Fruit fly (Drosophila melanogaster) whole organism, adult: ENCODE measurements around the gene Obp8a.
A peak's percentile ranks its signal among the peaks of the same experiment; 100 is the strongest.

Source experiments
- CG11617 ChIP-seq: fragments of 200-800 bp; sonication (Bioruptor generic); optimal IDR thresholded peaks from 2 replicates; lab custom pipeline; 2017; ENCODE audit warnings: mild to moderate bottlenecking, missing biosample characterization, missing genetic modification reagents, missing genetic modification characterization
- CG12768 ChIP-seq: fragments of 200-800 bp; sonication (Bioruptor generic); optimal IDR thresholded peaks from 2 replicates; lab custom pipeline; 2017; ENCODE audit warnings: missing biosample characterization, missing genetic modification characterization, mild to moderate bottlenecking, moderate library complexity, missing genetic modification reagents
- CG14711 ChIP-seq: fragments of 200-800 bp; sonication (Bioruptor generic); optimal IDR thresholded peaks from 2 replicates; lab custom pipeline; 2018; ENCODE audit warnings: missing biosample characterization, mild to moderate bottlenecking, missing genetic modification characterization, moderate library complexity
- CG1620 ChIP-seq: fragments of 200-800 bp; sonication (Bioruptor generic); optimal IDR thresholded peaks from 2 replicates; lab custom pipeline; 2016; ENCODE audit warnings: missing biosample characterization, missing genetic modification characterization
- CG33017 ChIP-seq: fragments of 200-800 bp; sonication (Bioruptor generic); optimal IDR thresholded peaks from 2 replicates; lab custom pipeline; 2018; ENCODE audit warnings: missing biosample characterization, mild to moderate bottlenecking, missing genetic modification characterization, moderate library complexity
- CG5204 ChIP-seq: fragments of 200-800 bp; sonication (Bioruptor generic); optimal IDR thresholded peaks from 2 replicates; lab custom pipeline; 2016; ENCODE audit warnings: missing biosample characterization, missing genetic modification characterization
- CG7045 ChIP-seq: fragments of 200-800 bp; sonication (Bioruptor generic); optimal IDR thresholded peaks from 2 replicates; lab custom pipeline; 2017; ENCODE audit warnings: missing biosample characterization, mild to moderate bottlenecking, missing genetic modification characterization
- CG7101 ChIP-seq: fragments of 200-800 bp; sonication (Bioruptor generic); optimal IDR thresholded peaks from 2 replicates; lab custom pipeline; 2018; ENCODE audit warnings: missing biosample characterization, mild to moderate bottlenecking, missing genetic modification characterization, moderate library complexity
- Clk ChIP-seq: fragments of 200-800 bp; sonication (Bioruptor generic); optimal IDR thresholded peaks from 2 replicates; lab custom pipeline; 2017; ENCODE audit warnings: missing biosample characterization, missing genetic modification characterization
- Crg-1 ChIP-seq: fragments of 200-800 bp; sonication (Bioruptor generic); optimal IDR thresholded peaks from 2 replicates; lab custom pipeline; 2016; ENCODE audit warnings: missing biosample characterization, missing genetic modification characterization
- Hr96 ChIP-seq: fragments of 200-800 bp; sonication (Bioruptor generic); optimal IDR thresholded peaks from 2 replicates; lab custom pipeline; 2016; ENCODE audit warnings: missing biosample characterization, missing genetic modification characterization
- Mnt ChIP-seq: fragments of 200-800 bp; sonication (Bioruptor generic); optimal IDR thresholded peaks from 2 replicates; lab custom pipeline; 2016; ENCODE audit warnings: missing biosample characterization, mild to moderate bottlenecking, missing genetic modification characterization
- bab1 ChIP-seq: fragments of 200-800 bp; sonication (Bioruptor generic); optimal IDR thresholded peaks from 3 replicates; lab custom pipeline; 2019; ENCODE audit warnings: missing biosample characterization, mild to moderate bottlenecking, missing genetic modification characterization, moderate library complexity
- cic ChIP-seq: fragments of 200-800 bp; sonication (Bioruptor generic); optimal IDR thresholded peaks from 2 replicates; lab custom pipeline; 2017; ENCODE audit warnings: missing biosample characterization, mild to moderate bottlenecking, missing genetic modification characterization, moderate library complexity
- cnc ChIP-seq, 2 experiments: fragments of >200 bp; optimal IDR thresholded peaks; 2 replicates each; lab custom pipeline; 2017
- kay ChIP-seq: fragments of 200-800 bp; sonication (Bioruptor generic); peaks from one replicate; lab custom pipeline; 2016; ENCODE audit warnings: missing biosample characterization, missing genetic modification characterization, borderline replicate concordance
- ovo ChIP-seq: fragments of 200-800 bp; sonication (Bioruptor generic); optimal IDR thresholded peaks from 2 replicates; lab custom pipeline; 2016; ENCODE audit warnings: missing biosample characterization, missing genetic modification characterization
- pad ChIP-seq: fragments of 200-800 bp; sonication (Bioruptor generic); optimal IDR thresholded peaks from 3 replicates; lab custom pipeline; 2017; ENCODE audit warnings: missing biosample characterization, missing genetic modification characterization, mild to moderate bottlenecking, moderate library complexity, missing genetic modification reagents
- tj ChIP-seq: fragments of 200-800 bp; sonication (Bioruptor generic); optimal IDR thresholded peaks from 3 replicates; lab custom pipeline; 2017; ENCODE audit warnings: missing biosample characterization, mild to moderate bottlenecking, missing genetic modification characterization, moderate library complexity
- toe ChIP-seq: fragments of 200-800 bp; sonication (Bioruptor generic); optimal IDR thresholded peaks from 2 replicates; lab custom pipeline; 2016; ENCODE audit warnings: missing biosample characterization, missing genetic modification characterization

The Obp8a gene

dm6 chrX:9210787-9211186 lies 3.9 kb upstream of the Obp8a start, which contains the start of gene SmydA-9:
SmydA-9 (minus strand) TSS chrX:9210887.
- no peak for TF ChIP-seq cnc (optimal IDR thresholded peaks at IDR 0.05; lab: Kevin White, UChicago)

dm6 chrX:9215485-9215884 lies 809 bp downstream of the Obp8a start, which contains the start of gene CG15368:
CG15368 (plus strand) TSS chrX:9215785.
- TF ChIP-seq CG1620 (no peak), pad (GFP tag; lab: Kevin White, UChicago) (no peak), toe (GFP tag; lab: Kevin White, UChicago) (no peak), ovo (GFP tag; lab: Kevin White, UChicago) (no peak), CG7045 (GFP tag; lab: Kevin White, UChicago) (no peak), CG5204 (no peak), tj (GFP tag; lab: Kevin White, UChicago) (no peak), Crg-1 (GFP tag; lab: Kevin White, UChicago) (no peak), cnc (optimal IDR thresholded peaks at IDR 0.05; lab: Kevin White, UChicago) (no peak), bab1 (GFP tag; lab: Kevin White, UChicago) (no peak), cic (GFP tag; lab: Kevin White, UChicago) (no peak), CG12768 (GFP tag; lab: Kevin White, UChicago) (no peak), CG33017 (no peak), CG14711 (no peak), kay (no peak), Hr96 (GFP tag; lab: Kevin White, UChicago) (no peak), CG11617 (GFP tag; lab: Kevin White, UChicago) (no peak), Mnt (GFP tag; lab: Kevin White, UChicago) (no peak)

- no peak for TF ChIP-seq CG12768 (GFP tag; lab: Kevin White, UChicago)
- no peak for TF ChIP-seq CG14711
- TF ChIP-seq cnc (optimal IDR thresholded peaks at IDR 0.05; lab: Kevin White, UChicago) = no peak
- TF ChIP-seq kay = no peak
- no peak for TF ChIP-seq CG5204
- no peak for TF ChIP-seq toe (GFP tag; lab: Kevin White, UChicago)
- TF ChIP-seq CG1620 = no peak
- no peak for TF ChIP-seq Crg-1 (GFP tag; lab: Kevin White, UChicago)
- TF ChIP-seq CG11617 (GFP tag; lab: Kevin White, UChicago) = no peak
- no peak for TF ChIP-seq Hr96 (GFP tag; lab: Kevin White, UChicago)
- TF ChIP-seq bab1 (GFP tag; lab: Kevin White, UChicago) = no peak
- TF ChIP-seq cic (GFP tag; lab: Kevin White, UChicago) = no peak
- TF ChIP-seq CG33017 = no peak
- TF ChIP-seq pad (GFP tag; lab: Kevin White, UChicago) = no peak
- TF ChIP-seq CG7101 (tag; lab: Kevin White, UChicago) = no peak
- no peak for TF ChIP-seq CG7045 (GFP tag; lab: Kevin White, UChicago)
- TF ChIP-seq Mnt (GFP tag; lab: Kevin White, UChicago) = no peak
Measured at dm6 chrX:9216572-9216971, 1.9 kb downstream of the Obp8a start, which contains the start of gene CG15369. CG15369 (plus strand) TSS chrX:9216872.

- TF ChIP-seq CG33017 (peak; percentile 9), bab1 (GFP tag; lab: Kevin White, UChicago) (peak; percentile 26), kay (no peak), CG14711 (no peak), tj (GFP tag; lab: Kevin White, UChicago) (no peak), CG1620 (no peak)
Measured at dm6 chrX:9220434-9220833, 5.8 kb downstream of the Obp8a start.

dm6 chrX:9223182-9223581 lies 8.5 kb downstream of the Obp8a start, which contains the start of gene t:
t (minus strand) TSS chrX:9223257.
- TF ChIP-seq CG5204 = peak; percentile 17
- TF ChIP-seq CG7101 (tag; lab: Kevin White, UChicago) = no peak

DNA sequence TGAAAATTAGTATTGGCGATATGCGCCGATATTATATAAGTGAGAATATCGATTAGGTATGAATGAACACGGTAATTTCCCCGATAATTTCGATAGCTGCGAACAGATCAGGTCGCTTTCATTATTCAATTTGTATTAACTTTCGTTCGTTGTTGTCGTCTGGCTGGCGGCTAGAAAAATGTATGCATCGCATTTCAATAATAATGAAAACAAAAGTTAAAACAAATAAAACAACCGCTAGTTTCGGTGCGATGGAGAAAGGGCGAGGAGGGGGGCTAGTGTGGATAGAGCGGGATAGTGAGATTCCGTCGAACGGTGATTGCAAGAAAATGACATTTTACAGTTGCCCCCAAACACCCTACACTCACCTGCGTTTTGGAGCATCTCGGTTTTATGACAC lies 9.7 kb downstream of the Obp8a start:
- TF ChIP-seq pad (GFP tag; lab: Kevin White, UChicago) (no peak), ovo (GFP tag; lab: Kevin White, UChicago) (peak; percentile 30)

- TF ChIP-seq pad (GFP tag; lab: Kevin White, UChicago) = no peak
- no peak for TF ChIP-seq bab1 (GFP tag; lab: Kevin White, UChicago)
- no peak for TF ChIP-seq ovo (GFP tag; lab: Kevin White, UChicago)
- no peak for TF ChIP-seq tj (GFP tag; lab: Kevin White, UChicago)
- no peak for TF ChIP-seq CG11617 (GFP tag; lab: Kevin White, UChicago)
- no peak for TF ChIP-seq cnc (optimal IDR thresholded peaks at IDR 0.05; lab: Kevin White, UChicago)
- no peak for TF ChIP-seq Clk
- TF ChIP-seq kay = no peak
- no peak for TF ChIP-seq CG7045 (GFP tag; lab: Kevin White, UChicago)
- TF ChIP-seq Hr96 (GFP tag; lab: Kevin White, UChicago) = no peak
- no peak for TF ChIP-seq cic (GFP tag; lab: Kevin White, UChicago)
- no peak for TF ChIP-seq Mnt (GFP tag; lab: Kevin White, UChicago)
- no peak for TF ChIP-seq CG12768 (GFP tag; lab: Kevin White, UChicago)
- TF ChIP-seq CG33017 = no peak
- TF ChIP-seq CG1620 = no peak
- no peak for TF ChIP-seq CG5204
- TF ChIP-seq toe (GFP tag; lab: Kevin White, UChicago) = no peak
- no peak for TF ChIP-seq CG7101 (tag; lab: Kevin White, UChicago)
Measured at dm6 chrX:9225137-9225536, 10.5 kb downstream of the Obp8a start, which contains the start of gene CG15370. CG15370 (plus strand) TSS chrX:9225437.
